Worm (Caenorhabditis elegans): Measurements from ENCODE around the gene col-34.

Gene col-34

DNA sequence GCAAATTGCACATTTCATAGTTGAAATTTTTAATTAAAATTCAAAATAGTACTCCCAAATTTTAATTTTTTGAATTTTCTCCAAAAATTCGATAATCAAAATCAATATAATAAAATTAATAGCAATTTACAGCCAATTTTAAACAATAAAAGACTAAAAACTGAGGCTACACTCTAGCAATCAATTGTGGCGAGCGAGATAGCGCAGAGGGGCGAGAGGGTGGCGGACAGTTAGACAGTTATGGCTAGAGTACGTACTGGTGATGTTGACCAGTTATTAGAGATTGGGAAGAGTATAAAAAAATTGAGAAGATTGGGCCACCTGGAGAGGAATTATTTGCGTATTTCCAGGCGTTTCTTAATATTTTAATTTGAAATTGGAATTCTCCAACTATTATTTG lies 33.3 kb upstream of the col-34 start, which contains the start of gene nhr-78:
nhr-78 (minus strand) TSS at position 182 of the 400 bp plus-strand sequence.
- no peak for TF ChIP-seq pes-1 (GFP tag; IDR thresholded peaks at IDR 0.05)
- TF ChIP-seq hmg-4 (GFP tag; optimal IDR thresholded peaks at IDR 0.05) = no peak
- TF ChIP-seq flt-1 (GFP tag; IDR thresholded peaks at IDR 0.05) = no peak
- no peak for TF ChIP-seq ceh-36 (tag; optimal IDR thresholded peaks at IDR 0.05)
- no peak for TF ChIP-seq tbx-37 (GFP tag; conservative IDR thresholded peaks at IDR 0.05)
- TF ChIP-seq B0310.2 (tag; optimal IDR thresholded peaks at IDR 0.05) = no peak
- no peak for TF ChIP-seq ceh-13 (GFP tag; optimal IDR thresholded peaks at IDR 0.05)
- TF ChIP-seq scrt-1 (GFP tag; IDR thresholded peaks at IDR 0.05) = no peak
- TF ChIP-seq tbx-11 (GFP tag; IDR thresholded peaks at IDR 0.05) = no peak
- no peak for TF ChIP-seq hmbx-1 (tag; optimal IDR thresholded peaks at IDR 0.05)
- TF ChIP-seq aly-1 (tag; optimal IDR thresholded peaks at IDR 0.05) = no peak

DNA sequence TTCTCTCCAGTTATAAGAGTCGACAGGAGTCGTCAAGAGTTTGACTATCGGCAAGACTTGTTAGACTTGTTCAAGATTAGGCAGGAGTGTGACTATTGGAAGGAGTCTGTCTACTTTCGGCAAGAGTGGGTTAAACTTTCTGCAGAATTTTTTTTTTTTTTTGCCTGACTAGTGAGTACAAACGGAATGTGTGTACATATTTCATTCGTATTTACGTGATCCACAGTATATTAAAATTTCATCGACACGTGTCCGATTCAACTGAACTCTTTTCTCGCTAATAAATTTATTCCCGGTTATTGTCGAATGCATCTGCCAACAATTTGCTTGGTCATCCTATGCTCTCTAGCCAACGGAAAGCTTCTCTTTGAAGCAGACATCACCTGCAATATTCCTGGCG lies 27.8 kb upstream of the col-34 start, which contains the start of gene F36A4.1:
F36A4.1 (plus strand) TSS at position 301 of the 400 bp plus-strand sequence.
- TF ChIP-seq scrt-1 (GFP tag; IDR thresholded peaks at IDR 0.05) (no peak), ceh-13 (GFP tag; optimal IDR thresholded peaks at IDR 0.05) (no peak), pes-1 (GFP tag; IDR thresholded peaks at IDR 0.05) (no peak), hmbx-1 (tag; optimal IDR thresholded peaks at IDR 0.05) (no peak), ama-1 (optimal IDR thresholded peaks at IDR 0.05) (no peak), flt-1 (GFP tag; IDR thresholded peaks at IDR 0.05) (no peak), tbx-37 (GFP tag; conservative IDR thresholded peaks at IDR 0.05) (no peak), sea-1 (GFP tag; conservative IDR thresholded peaks at IDR 0.05) (no peak), hnd-1 (tag; optimal IDR thresholded peaks at IDR 0.05) (no peak), ets-7 (tag; optimal IDR thresholded peaks at IDR 0.05) (no peak), aly-1 (tag; optimal IDR thresholded peaks at IDR 0.05) (no peak), ceh-36 (tag; optimal IDR thresholded peaks at IDR 0.05) (no peak), F13C5.2 (tag; optimal IDR thresholded peaks at IDR 0.05) (no peak), B0310.2 (tag; optimal IDR thresholded peaks at IDR 0.05) (no peak), tra-4 (tag; optimal IDR thresholded peaks at IDR 0.05) (no peak), hmg-4 (GFP tag; optimal IDR thresholded peaks at IDR 0.05) (no peak), tbx-11 (GFP tag; IDR thresholded peaks at IDR 0.05) (no peak)

- TF ChIP-seq sea-1 (GFP tag; conservative IDR thresholded peaks at IDR 0.05) (no peak), tbx-11 (GFP tag; IDR thresholded peaks at IDR 0.05) (no peak)
These were observed 26.5 kb upstream of the col-34 start, which contains the start of gene F36A4.2 for ce11 chrIV:4270925-4271324. F36A4.2 (plus strand) TSS chrIV:4271225.

- TF ChIP-seq scrt-1 (GFP tag; IDR thresholded peaks at IDR 0.05) (no peak), tra-4 (tag; optimal IDR thresholded peaks at IDR 0.05) (no peak), sea-1 (GFP tag; conservative IDR thresholded peaks at IDR 0.05) (no peak), ets-7 (tag; optimal IDR thresholded peaks at IDR 0.05) (no peak), ama-1 (optimal IDR thresholded peaks at IDR 0.05) (no peak), ceh-13 (GFP tag; optimal IDR thresholded peaks at IDR 0.05) (no peak), tbx-11 (GFP tag; IDR thresholded peaks at IDR 0.05) (no peak), ceh-36 (tag; optimal IDR thresholded peaks at IDR 0.05) (no peak), hmbx-1 (tag; optimal IDR thresholded peaks at IDR 0.05) (no peak), hnd-1 (tag; optimal IDR thresholded peaks at IDR 0.05) (no peak), F13C5.2 (tag; optimal IDR thresholded peaks at IDR 0.05) (no peak), pes-1 (GFP tag; IDR thresholded peaks at IDR 0.05) (no peak), aly-1 (tag; optimal IDR thresholded peaks at IDR 0.05) (no peak), B0310.2 (tag; optimal IDR thresholded peaks at IDR 0.05) (no peak), hmg-4 (GFP tag; optimal IDR thresholded peaks at IDR 0.05) (no peak), flt-1 (GFP tag; IDR thresholded peaks at IDR 0.05) (no peak), tbx-37 (GFP tag; conservative IDR thresholded peaks at IDR 0.05) (no peak)
These were observed 24.9 kb upstream of the col-34 start, which contains the start of gene F36A4.3 for ce11 chrIV:4269308-4269707. F36A4.3 (plus strand) TSS chrIV:4269608.

DNA sequence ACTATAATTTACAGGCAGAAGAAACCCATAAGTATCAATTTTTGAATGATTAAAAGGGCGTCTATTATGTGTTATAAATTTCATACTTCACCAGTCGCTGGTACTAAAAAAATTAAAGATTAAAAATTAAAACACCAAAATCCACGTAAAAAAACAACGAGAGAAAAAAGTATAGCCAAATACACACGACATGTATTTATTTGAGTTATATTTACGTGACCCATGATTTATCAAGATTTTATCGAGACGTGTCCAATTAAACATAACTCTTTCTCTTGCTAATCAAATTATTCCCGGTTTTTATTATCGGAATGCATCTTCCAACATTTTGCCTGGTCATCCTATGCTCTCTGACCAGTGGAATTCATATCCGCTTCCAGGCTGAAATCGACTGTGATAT lies 22.9 kb upstream of the col-34 start, which contains the start of gene F36A4.4:
F36A4.4 (plus strand) TSS at position 301 of the 400 bp plus-strand sequence.
- TF ChIP-seq scrt-1 (GFP tag; IDR thresholded peaks at IDR 0.05) (no peak), F13C5.2 (tag; optimal IDR thresholded peaks at IDR 0.05) (no peak), ceh-13 (GFP tag; optimal IDR thresholded peaks at IDR 0.05) (no peak)

- TF ChIP-seq ceh-13 (GFP tag; optimal IDR thresholded peaks at IDR 0.05) (no peak), scrt-1 (GFP tag; IDR thresholded peaks at IDR 0.05) (no peak), tbx-37 (GFP tag; conservative IDR thresholded peaks at IDR 0.05) (no peak), F13C5.2 (tag; optimal IDR thresholded peaks at IDR 0.05) (no peak), hmbx-1 (tag; optimal IDR thresholded peaks at IDR 0.05) (no peak), ets-7 (tag; optimal IDR thresholded peaks at IDR 0.05) (no peak), hmg-4 (GFP tag; optimal IDR thresholded peaks at IDR 0.05) (no peak), flt-1 (GFP tag; IDR thresholded peaks at IDR 0.05) (no peak), tra-4 (tag; optimal IDR thresholded peaks at IDR 0.05) (no peak), aly-1 (tag; optimal IDR thresholded peaks at IDR 0.05) (no peak), B0310.2 (tag; optimal IDR thresholded peaks at IDR 0.05) (no peak), ceh-36 (tag; optimal IDR thresholded peaks at IDR 0.05) (no peak), tbx-11 (GFP tag; IDR thresholded peaks at IDR 0.05) (no peak), hnd-1 (tag; optimal IDR thresholded peaks at IDR 0.05) (no peak), ama-1 (optimal IDR thresholded peaks at IDR 0.05) (no peak), sea-1 (GFP tag; conservative IDR thresholded peaks at IDR 0.05) (no peak), pes-1 (GFP tag; IDR thresholded peaks at IDR 0.05) (no peak)
These were observed 21.5 kb upstream of the col-34 start for ce11 chrIV:4265951-4266350.

DNA sequence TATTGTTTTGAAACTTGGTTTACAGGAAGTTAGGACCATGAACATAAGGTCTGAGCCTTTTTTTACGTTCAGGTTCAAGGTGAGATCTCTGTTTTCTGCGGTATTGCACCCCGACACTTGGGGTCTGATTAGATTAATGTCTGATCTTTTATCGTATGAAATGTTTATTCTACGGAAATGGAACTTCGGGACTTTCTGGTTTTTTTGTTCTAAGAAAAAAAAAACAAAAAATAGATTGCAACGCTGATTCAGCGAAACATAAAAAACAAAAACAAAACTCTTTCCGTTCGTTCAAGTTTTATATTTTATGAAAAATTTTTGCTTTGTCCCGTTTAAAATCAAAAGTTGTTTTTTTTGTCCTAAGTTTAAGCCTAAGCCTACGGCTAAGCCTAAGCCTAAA lies 20.8 kb upstream of the col-34 start, which contains the start of gene F36A4.5:
F36A4.5 (plus strand) TSS at position 301 of the 400 bp plus-strand sequence.
- TF ChIP-seq pes-1 (GFP tag; IDR thresholded peaks at IDR 0.05) = no peak

- TF ChIP-seq flt-1 (GFP tag; IDR thresholded peaks at IDR 0.05) = no peak
- no peak for TF ChIP-seq F13C5.2 (tag; optimal IDR thresholded peaks at IDR 0.05)
- TF ChIP-seq sea-1 (GFP tag; conservative IDR thresholded peaks at IDR 0.05) = no peak
- no peak for TF ChIP-seq ama-1 (optimal IDR thresholded peaks at IDR 0.05)
- TF ChIP-seq pes-1 (GFP tag; IDR thresholded peaks at IDR 0.05) = no peak
- no peak for TF ChIP-seq tbx-11 (GFP tag; IDR thresholded peaks at IDR 0.05)
- TF ChIP-seq aly-1 (tag; optimal IDR thresholded peaks at IDR 0.05) = no peak
- TF ChIP-seq hmbx-1 (tag; optimal IDR thresholded peaks at IDR 0.05) = no peak
- no peak for TF ChIP-seq ceh-13 (GFP tag; optimal IDR thresholded peaks at IDR 0.05)
- no peak for TF ChIP-seq hmg-4 (GFP tag; optimal IDR thresholded peaks at IDR 0.05)
- TF ChIP-seq scrt-1 (GFP tag; IDR thresholded peaks at IDR 0.05) = no peak
- no peak for TF ChIP-seq ceh-36 (tag; optimal IDR thresholded peaks at IDR 0.05)
- TF ChIP-seq B0310.2 (tag; optimal IDR thresholded peaks at IDR 0.05) = no peak
- no peak for TF ChIP-seq hnd-1 (tag; optimal IDR thresholded peaks at IDR 0.05)
- no peak for TF ChIP-seq tbx-37 (GFP tag; conservative IDR thresholded peaks at IDR 0.05)
These were observed 20.2 kb upstream of the col-34 start for ce11 chrIV:4264649-4265048.

Measured in whole organism, early embryonic.